Worm (Caenorhabditis elegans) whole organism, L3 larva: ENCODE measurements around the gene tab-1.

Source experiments
- R02D3.7 ChIP-seq: fragments of 150-350 bp; optimal IDR thresholded peaks from 2 replicates; lab custom pipeline; 2014; ENCODE audit warnings: missing biosample characterization, missing genetic modification characterization
- ZK546.5 ChIP-seq: sonication (generic microtip); optimal IDR thresholded peaks from 2 replicates; lab custom pipeline; 2017; ENCODE audit warnings: missing biosample characterization, missing genetic modification characterization
- aly-2 ChIP-seq: fragments of 150-350 bp; optimal IDR thresholded peaks from 2 replicates; lab custom pipeline; 2014; ENCODE audit warnings: missing biosample characterization, missing genetic modification characterization
- ceh-28 ChIP-seq: fragments of 150-350 bp; optimal IDR thresholded peaks from 2 replicates; lab custom pipeline; 2014; ENCODE audit warnings: missing biosample characterization, missing genetic modification reagents, missing genetic modification characterization
- ceh-82 ChIP-seq: fragments of 150-350 bp; optimal IDR thresholded peaks from 2 replicates; lab custom pipeline; 2014; ENCODE audit warnings: missing biosample characterization, missing genetic modification characterization
- ceh-9 ChIP-seq: sonication (generic microtip); optimal IDR thresholded peaks from 2 replicates; lab custom pipeline; 2018; ENCODE audit warnings: missing biosample characterization, missing genetic modification characterization
- egl-27 ChIP-seq: sonication (generic microtip); optimal IDR thresholded peaks from 4 replicates; lab custom pipeline; 2017; ENCODE audit warnings: missing biosample characterization, missing genetic modification reagents, missing genetic modification characterization
- elt-1 ChIP-seq: fragments of 150-350 bp; optimal IDR thresholded peaks from 2 replicates; lab custom pipeline; 2014; ENCODE audit warnings: missing biosample characterization, missing genetic modification characterization
- elt-2 ChIP-seq: sonication (generic microtip); optimal IDR thresholded peaks from 2 replicates; lab custom pipeline; 2016; ENCODE audit warnings: missing genetic modification reagents, mild to moderate bottlenecking, missing genetic modification characterization, missing compliant biosample characterization
- eor-1 ChIP-seq, 2 experiments: fragments of 150-350 bp; optimal IDR thresholded peaks; 2 replicates each; lab custom pipeline; 2014 to 2018; ENCODE audit warnings: missing biosample characterization in 2 of 2, missing genetic modification characterization in 2 of 2
- fkh-2 ChIP-seq: fragments of 150-350 bp; optimal IDR thresholded peaks from 2 replicates; lab custom pipeline; 2014; ENCODE audit warnings: missing biosample characterization, missing genetic modification reagents, missing genetic modification characterization
- jun-1 ChIP-seq: fragments of 150-350 bp; optimal IDR thresholded peaks from 2 replicates; lab custom pipeline; 2014; ENCODE audit warnings: missing biosample characterization, missing genetic modification reagents, missing genetic modification characterization
- lin-15B ChIP-seq: fragments of 150-350 bp; optimal IDR thresholded peaks from 2 replicates; lab custom pipeline; 2014; ENCODE audit warnings: missing biosample characterization, missing genetic modification characterization
- lin-39 ChIP-seq: fragments of 150-350 bp; optimal IDR thresholded peaks from 2 replicates; lab custom pipeline; 2018; ENCODE audit warnings: missing biosample characterization, missing genetic modification reagents, missing genetic modification characterization
- lsy-12 ChIP-seq: sonication (generic microtip); optimal IDR thresholded peaks from 2 replicates; lab custom pipeline; 2016; ENCODE audit warnings: mild to moderate bottlenecking, missing genetic modification characterization, missing compliant biosample characterization
- mdl-1 ChIP-seq: fragments of 150-350 bp; optimal IDR thresholded peaks from 2 replicates; lab custom pipeline; 2014; ENCODE audit warnings: missing biosample characterization, missing genetic modification characterization
- nfya-1 ChIP-seq: sonication (generic microtip); optimal IDR thresholded peaks from 2 replicates; lab custom pipeline; 2017; ENCODE audit warnings: missing genetic modification characterization, mild to moderate bottlenecking, missing compliant biosample characterization, antibody characterized with exemption, moderate library complexity; ENCODE audit not compliant: insufficient read depth
- nhr-11 ChIP-seq: fragments of 150-350 bp; optimal IDR thresholded peaks from 2 replicates; lab custom pipeline; 2014; ENCODE audit warnings: missing biosample characterization, missing genetic modification characterization
- nhr-12 ChIP-seq: fragments of 150-350 bp; optimal IDR thresholded peaks from 2 replicates; lab custom pipeline; 2014; ENCODE audit warnings: missing biosample characterization, missing genetic modification characterization
- nhr-23 ChIP-seq: fragments of 150-350 bp; optimal IDR thresholded peaks from 2 replicates; lab custom pipeline; 2014; ENCODE audit warnings: missing biosample characterization, missing genetic modification reagents, missing genetic modification characterization
- nhr-25 ChIP-seq: sonication (generic microtip); optimal IDR thresholded peaks from 2 replicates; lab custom pipeline; 2017; ENCODE audit warnings: missing biosample characterization, missing genetic modification characterization
- nhr-43 ChIP-seq: sonication (generic microtip); optimal IDR thresholded peaks from 2 replicates; lab custom pipeline; 2016; ENCODE audit warnings: mild to moderate bottlenecking, missing genetic modification characterization, missing compliant biosample characterization; ENCODE audit not compliant: poor library complexity, severe bottlenecking
- pha-4 ChIP-seq: fragments of 150-350 bp; optimal IDR thresholded peaks from 2 replicates; lab custom pipeline; 2014; ENCODE audit warnings: missing biosample characterization, missing genetic modification reagents, missing genetic modification characterization
- pqm-1 ChIP-seq: fragments of 150-350 bp; optimal IDR thresholded peaks from 2 replicates; lab custom pipeline; 2017; ENCODE audit warnings: missing biosample characterization, missing genetic modification characterization, inconsistent platforms
- sea-2 ChIP-seq: fragments of 150-350 bp; sonication (generic microtip); optimal IDR thresholded peaks from 4 replicates; lab custom pipeline; 2014; ENCODE audit warnings: missing biosample characterization, missing genetic modification reagents, missing genetic modification characterization
- skn-1 ChIP-seq: fragments of 150-350 bp; optimal IDR thresholded peaks from 2 replicates; lab custom pipeline; 2014; ENCODE audit warnings: missing biosample characterization, missing genetic modification characterization
- tbx-2 ChIP-seq: sonication (generic microtip); optimal IDR thresholded peaks from 2 replicates; lab custom pipeline; 2016; ENCODE audit warnings: mild to moderate bottlenecking, missing genetic modification characterization, missing compliant biosample characterization
- unc-39 ChIP-seq: sonication (generic microtip); optimal IDR thresholded peaks from 4 replicates; lab custom pipeline; 2017; ENCODE audit warnings: missing biosample characterization, missing genetic modification characterization
- unc-62 ChIP-seq: fragments of 150-350 bp; sonication (generic microtip); optimal IDR thresholded peaks from 4 replicates; lab custom pipeline; 2014; ENCODE audit warnings: missing biosample characterization, missing genetic modification reagents, missing genetic modification characterization
- ztf-11 ChIP-seq: fragments of 150-350 bp; optimal IDR thresholded peaks from 2 replicates; lab custom pipeline; 2014; ENCODE audit warnings: missing biosample characterization, missing genetic modification characterization

tab-1 gene

DNA sequence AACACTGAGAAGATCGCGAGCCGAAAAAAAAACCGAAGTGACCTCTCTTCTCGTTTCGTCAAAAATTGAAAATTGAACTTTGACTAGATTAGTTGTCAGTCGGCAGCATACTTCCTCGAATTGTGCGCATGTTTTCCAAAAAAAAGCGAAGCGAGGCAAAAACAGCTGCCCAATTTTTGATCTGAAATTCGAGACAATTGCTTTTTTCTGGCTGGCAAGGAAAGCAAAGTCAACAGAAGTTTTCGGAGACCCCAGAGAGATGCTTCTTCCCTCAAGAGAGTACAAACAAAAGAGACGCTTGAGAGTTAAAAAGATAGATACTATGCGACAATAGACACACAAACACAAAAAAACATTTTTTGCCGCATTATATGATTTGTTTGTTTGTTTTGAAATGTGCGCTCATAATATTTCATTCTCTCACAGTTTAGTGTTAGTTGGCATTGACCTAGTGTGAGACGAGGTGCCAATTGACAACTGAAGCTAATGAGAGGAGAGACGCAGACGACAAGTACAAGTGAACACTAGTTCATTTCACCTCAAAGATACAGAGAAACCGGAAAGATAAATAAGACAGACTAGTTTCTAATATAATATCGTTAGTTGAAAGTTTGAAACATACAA is 33.0 kb downstream of the tab-1 start:
- TF ChIP-seq nhr-43 (tag; lab: Kevin White, UChicago) = no peak
- TF ChIP-seq R02D3.7 (tag; lab: Kevin White, UChicago) = no peak
- peak; percentile 95 for TF ChIP-seq pha-4 (tag; lab: Kevin White, UChicago)
- TF ChIP-seq nhr-25 (tag; lab: Kevin White, UChicago) = peak; percentile 73
- peak; percentile 95 for TF ChIP-seq egl-27 (tag; lab: Kevin White, UChicago)
- TF ChIP-seq nhr-23 (tag; lab: Kevin White, UChicago) = peak; percentile 47
- peak; percentile 46 for TF ChIP-seq unc-62 (GFP tag; lab: Kevin White, UChicago)
- TF ChIP-seq, all 47 proteins: peak for 5

DNA sequence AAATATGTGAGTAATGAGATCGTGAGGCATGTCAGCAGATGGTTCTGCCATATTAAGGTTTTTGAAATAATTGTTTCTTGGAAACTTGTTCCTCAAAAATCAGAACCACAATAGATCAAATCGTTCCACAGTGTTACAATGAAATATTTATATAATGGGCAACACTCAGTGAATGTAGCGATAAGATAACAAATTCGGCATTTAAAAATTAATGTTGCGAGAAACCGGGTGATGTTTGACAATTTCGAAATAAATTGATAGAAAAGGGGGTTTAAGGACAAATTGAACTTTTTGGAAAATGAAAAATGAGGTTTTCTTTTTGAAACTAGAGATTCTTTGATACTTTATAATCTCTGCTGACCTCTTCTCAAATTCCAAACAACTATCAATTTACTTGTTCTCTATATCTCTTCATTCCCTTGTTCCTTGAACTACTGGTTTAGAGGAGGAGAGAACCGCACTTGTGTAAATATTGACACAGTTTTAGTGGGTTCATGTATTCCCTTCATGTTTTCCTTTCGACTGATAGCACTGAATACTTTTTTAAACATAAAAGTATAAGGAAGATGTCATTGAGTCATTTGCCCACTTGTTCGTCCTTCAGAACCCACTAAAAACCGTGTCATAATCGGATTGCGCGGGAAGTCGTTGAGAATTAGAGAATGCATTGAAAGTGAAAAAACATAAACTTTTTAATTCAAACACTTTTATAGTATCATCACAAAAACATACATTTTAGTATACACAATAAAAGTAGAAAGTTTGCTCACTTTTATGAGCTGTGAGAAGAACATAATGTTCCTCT is 33.8 kb downstream of the tab-1 start:
- TF ChIP-seq pqm-1 (no peak), ceh-9 (tag; lab: Kevin White, UChicago) (no peak), pha-4 (tag; lab: Kevin White, UChicago) (peak; percentile 98), eor-1 (tag; optimal IDR thresholded peaks at IDR 0.05; lab: Kevin White, UChicago) (no peak), nhr-11 (tag; lab: Kevin White, UChicago) (no peak), fkh-2 (tag; lab: Kevin White, UChicago) (no peak), nhr-25 (tag; lab: Kevin White, UChicago) (peak; percentile 42), sea-2 (GFP tag; lab: Kevin White, UChicago) (no peak), skn-1 (tag; lab: Kevin White, UChicago) (no peak), lsy-12 (tag; lab: Kevin White, UChicago) (no peak), ceh-28 (no peak), elt-2 (tag; lab: Kevin White, UChicago) (peak; percentile 67), mdl-1 (tag; lab: Kevin White, UChicago) (no peak), nhr-23 (tag; lab: Kevin White, UChicago) (peak; percentile 35), lin-15B (tag; lab: Kevin White, UChicago) (no peak), jun-1 (peak; percentile 9), aly-2 (tag; lab: Kevin White, UChicago) (no peak)

ce11 chrII:6838270-6838878 is 35.2 kb downstream of the tab-1 start:
- TF ChIP-seq unc-39 (tag; lab: Kevin White, UChicago) = peak; percentile 18
- peak; percentile 94 for TF ChIP-seq unc-62 (GFP tag; lab: Kevin White, UChicago)
- TF ChIP-seq ceh-28 = no peak
- TF ChIP-seq nhr-12 (tag; lab: Kevin White, UChicago) = no peak
- peak; percentile 41 for TF ChIP-seq nfya-1 (tag; lab: Kevin White, UChicago)
- TF ChIP-seq ceh-82 (tag; lab: Kevin White, UChicago) = no peak
- TF ChIP-seq tbx-2 = peak; percentile 38
- TF ChIP-seq ztf-11 (tag; lab: Kevin White, UChicago) = peak; percentile 12
- peak; percentile 72 for TF ChIP-seq lin-39
- peak; percentile 86 for TF ChIP-seq egl-27 (tag; lab: Kevin White, UChicago)

ce11 chrII:6838977-6839376 is 35.9 kb downstream of the tab-1 start:
- no peak for TF ChIP-seq aly-2 (tag; lab: Kevin White, UChicago)
- peak; percentile 75 for TF ChIP-seq lin-39
- no peak for TF ChIP-seq mdl-1 (tag; lab: Kevin White, UChicago)
- peak; percentile 39 for TF ChIP-seq elt-2 (tag; lab: Kevin White, UChicago)
- TF ChIP-seq tbx-2 = peak; percentile 26
- peak; percentile 64 for TF ChIP-seq nfya-1 (tag; lab: Kevin White, UChicago)
- TF ChIP-seq elt-1 (tag; lab: Kevin White, UChicago) = peak; percentile 42
- TF ChIP-seq unc-62 (GFP tag; lab: Kevin White, UChicago) = peak; percentile 40

- TF ChIP-seq nhr-43 (tag; lab: Kevin White, UChicago) (no peak), fkh-2 (tag; lab: Kevin White, UChicago) (no peak), ceh-28 (no peak), mdl-1 (tag; lab: Kevin White, UChicago) (no peak), ZK546.5 (no peak), pha-4 (tag; lab: Kevin White, UChicago) (peak; percentile 85), nhr-25 (tag; lab: Kevin White, UChicago) (no peak)
These were observed 37.5 kb downstream of the tab-1 start for ce11 chrII:6840663-6841062.
